Worm (Caenorhabditis elegans): ENCODE data around the gene ZC449.8.

The ZC449.8 gene

ce11 chrX:5031742-5032141, 15.9 kb downstream of the ZC449.8 start:
- TF ChIP-seq ceh-2 (tag; optimal IDR thresholded peaks at IDR 0.05) (no peak), C08G9.2 (tag; optimal IDR thresholded peaks at IDR 0.05) (no peak), nhr-11 (tag; optimal IDR thresholded peaks at IDR 0.05) (no peak), fkh-6 (tag; optimal IDR thresholded peaks at IDR 0.05) (no peak), unc-55 (GFP tag; optimal IDR thresholded peaks at IDR 0.05) (no peak), unc-42 (tag; optimal IDR thresholded peaks at IDR 0.05) (peak; percentile 98), ceh-19 (GFP tag; optimal IDR thresholded peaks at IDR 0.05) (no peak)

- TF ChIP-seq unc-3 (GFP tag; conservative IDR thresholded peaks at IDR 0.05) (no peak), unc-3 (tag; optimal IDR thresholded peaks at IDR 0.05) (no peak), mec-3 (tag; optimal IDR thresholded peaks at IDR 0.05; ENCODE audit: borderline replicate concordance) (no peak), odd-2 (tag; optimal IDR thresholded peaks at IDR 0.05) (no peak), lim-6 (tag; optimal IDR thresholded peaks at IDR 0.05) (no peak), elt-2 (tag; optimal IDR thresholded peaks at IDR 0.05) (no peak), npax-4 (tag; optimal IDR thresholded peaks at IDR 0.05) (no peak), dve-1 (tag; optimal IDR thresholded peaks at IDR 0.05) (no peak), ets-4 (tag; optimal IDR thresholded peaks at IDR 0.05) (no peak), sdc-2 (tag; optimal IDR thresholded peaks at IDR 0.05) (no peak), che-1 (tag; optimal IDR thresholded peaks at IDR 0.05) (no peak), eyg-1 (tag; optimal IDR thresholded peaks at IDR 0.05) (no peak), hlh-13 (GFP tag; optimal IDR thresholded peaks at IDR 0.05) (no peak), syd-9 (tag; optimal IDR thresholded peaks at IDR 0.05) (no peak), pax-1 (tag; optimal IDR thresholded peaks at IDR 0.05) (no peak), F13H6.1 (tag; optimal IDR thresholded peaks at IDR 0.05) (no peak), pros-1 (tag; optimal IDR thresholded peaks at IDR 0.05) (no peak), ztf-16 (tag; optimal IDR thresholded peaks at IDR 0.05) (no peak), ceh-14 (tag; optimal IDR thresholded peaks at IDR 0.05) (no peak)
Measured at ce11 chrX:5033868-5034267, 18.0 kb downstream of the ZC449.8 start, which contains the start of gene ZC449.4. Gene ZC449.4 (minus strand): TSS chrX:5033968.

ce11 chrX:5037673-5038072, 21.8 kb downstream of the ZC449.8 start, which contains the start of gene ZC449.5:
Gene ZC449.5 (minus strand): TSS chrX:5037773.
- TF ChIP-seq hlh-6 (tag; optimal IDR thresholded peaks at IDR 0.05): no peak
- no peak for TF ChIP-seq fkh-6 (tag; optimal IDR thresholded peaks at IDR 0.05)
- TF ChIP-seq nhr-232 (tag; optimal IDR thresholded peaks at IDR 0.05): no peak
- no peak for TF ChIP-seq pat-9 (tag; optimal IDR thresholded peaks at IDR 0.05)
- TF ChIP-seq ceh-22 (tag; optimal IDR thresholded peaks at IDR 0.05): no peak
- no peak for TF ChIP-seq ceh-6 (GFP tag; optimal IDR thresholded peaks at IDR 0.05)
- TF ChIP-seq madf-2 (tag; optimal IDR thresholded peaks at IDR 0.05): no peak
- no peak for TF ChIP-seq pha-4 (tag; optimal IDR thresholded peaks at IDR 0.05)
- TF ChIP-seq che-1 (tag; optimal IDR thresholded peaks at IDR 0.05): no peak

- no peak for TF ChIP-seq ceh-2 (tag; optimal IDR thresholded peaks at IDR 0.05)
- TF ChIP-seq unc-55 (GFP tag; optimal IDR thresholded peaks at IDR 0.05): peak; percentile 81
Measured at ce11 chrX:5038812-5039211, 22.9 kb downstream of the ZC449.8 start.

ce11 chrX:5040038-5040437, 24.2 kb downstream of the ZC449.8 start:
- TF ChIP-seq sdc-2 (tag; optimal IDR thresholded peaks at IDR 0.05) (no peak), sox-4 (tag; optimal IDR thresholded peaks at IDR 0.05) (no peak), unc-3 (GFP tag; conservative IDR thresholded peaks at IDR 0.05) (no peak), unc-3 (tag; optimal IDR thresholded peaks at IDR 0.05) (no peak), ceh-9 (tag; optimal IDR thresholded peaks at IDR 0.05) (no peak), pros-1 (tag; optimal IDR thresholded peaks at IDR 0.05) (no peak), npax-4 (tag; optimal IDR thresholded peaks at IDR 0.05) (no peak), elt-4 (tag; optimal IDR thresholded peaks at IDR 0.05) (no peak), gmeb-2 (tag; optimal IDR thresholded peaks at IDR 0.05) (no peak), madf-2 (tag; optimal IDR thresholded peaks at IDR 0.05) (no peak), fkh-6 (tag; optimal IDR thresholded peaks at IDR 0.05) (no peak)

Measured in whole organism, late embryonic.